Fruit fly (Drosophila melanogaster) whole organism, wandering third instar larva: ENCODE data around the gene CG16959.

ENCODE experiments used
- Abd-B ChIP-seq: fragments of >200 bp; optimal IDR thresholded peaks from 2 replicates; lab custom pipeline; 2017; ENCODE audit warnings: missing biosample characterization, missing genetic modification characterization
- CG32264 ChIP-seq: fragments of 200-800 bp; sonication (Bioruptor generic); optimal IDR thresholded peaks from 2 replicates; lab custom pipeline; 2016; ENCODE audit warnings: missing biosample characterization, missing genetic modification characterization
- CG9705 ChIP-seq: fragments of 200-800 bp; sonication (Bioruptor generic); optimal IDR thresholded peaks from 2 replicates; lab custom pipeline; 2018; ENCODE audit warnings: missing biosample characterization, mild to moderate bottlenecking, missing genetic modification characterization
- CrebA ChIP-seq: fragments of 200-800 bp; sonication (Bioruptor generic); optimal IDR thresholded peaks from 2 replicates; lab custom pipeline; 2016; ENCODE audit warnings: missing biosample characterization, mild to moderate bottlenecking, missing genetic modification characterization, borderline replicate concordance
- Dfd ChIP-seq: fragments of >200 bp; optimal IDR thresholded peaks from 2 replicates; lab custom pipeline; 2017; ENCODE audit warnings: missing biosample characterization, missing genetic modification characterization
- Dif ChIP-seq: fragments of 200-275, 200-300 bp; sonication (Bioruptor generic); optimal IDR thresholded peaks from 2 replicates; lab custom pipeline; 2018; ENCODE audit warnings: missing biosample characterization, missing genetic modification characterization; ENCODE audit not compliant: partially characterized antibody
- GATAd ChIP-seq: sonication (Bioruptor generic); optimal IDR thresholded peaks from 2 replicates; lab custom pipeline; 2016; ENCODE audit warnings: missing biosample characterization, missing genetic modification characterization
- HLH106 ChIP-seq: fragments of 200-800 bp; optimal IDR thresholded peaks from 3 replicates; lab custom pipeline; 2019; ENCODE audit warnings: missing biosample characterization, mild to moderate bottlenecking, missing genetic modification characterization, moderate library complexity
- Hnf4 ChIP-seq: fragments of 200-800 bp; sonication (Bioruptor generic); optimal IDR thresholded peaks from 2 replicates; lab custom pipeline; 2016; ENCODE audit warnings: missing biosample characterization, mild to moderate bottlenecking, missing genetic modification characterization
- Hr78 ChIP-seq: fragments of >200 bp; optimal IDR thresholded peaks from 2 replicates; lab custom pipeline; 2017; ENCODE audit warnings: missing biosample characterization, missing genetic modification characterization
- Hr83 ChIP-seq: fragments of 200-300 bp; sonication (Bioruptor generic); optimal IDR thresholded peaks from 2 replicates; lab custom pipeline; 2016; ENCODE audit warnings: missing biosample characterization, mild to moderate bottlenecking, missing genetic modification characterization, moderate library complexity; ENCODE audit not compliant: poor library complexity, severe bottlenecking
- Jra ChIP-seq: sonication (Bioruptor generic); optimal IDR thresholded peaks from 2 replicates; lab custom pipeline; 2016; ENCODE audit warnings: missing biosample characterization, missing genetic modification characterization
- Mio ChIP-seq: sonication (Bioruptor generic); optimal IDR thresholded peaks from 2 replicates; lab custom pipeline; 2016; ENCODE audit warnings: missing biosample characterization, missing genetic modification characterization
- Myc ChIP-seq: fragments of >200 bp; optimal IDR thresholded peaks from 2 replicates; lab custom pipeline; 2017
- N ChIP-seq: fragments of >200 bp; optimal IDR thresholded peaks from 2 replicates; lab custom pipeline; 2018; ENCODE audit warnings: missing biosample characterization, missing external identifiers, missing genetic modification characterization
- OdsH ChIP-seq: fragments of 200-800 bp; sonication (Bioruptor generic); optimal IDR thresholded peaks from 2 replicates; lab custom pipeline; 2016; ENCODE audit warnings: missing biosample characterization, mild to moderate bottlenecking, missing genetic modification characterization
- Rel ChIP-seq, 2 experiments: fragments of 200-800 bp; sonication (Bioruptor generic) in 1 of 2; optimal IDR thresholded peaks; 2 replicates in 1 of 2; 3 replicates in 1 of 2; lab custom pipeline; 2016 to 2019; ENCODE audit warnings: mild to moderate bottlenecking in 2 of 2, missing biosample characterization in 2 of 2, missing genetic modification characterization in 2 of 2, moderate library complexity in 1 of 2
- Sp1 ChIP-seq: fragments of 200-800 bp; sonication (Bioruptor generic); optimal IDR thresholded peaks from 3 replicates; lab custom pipeline; 2019; ENCODE audit warnings: missing biosample characterization, mild to moderate bottlenecking, missing genetic modification characterization, moderate library complexity
- Vsx2 ChIP-seq: fragments of 200-300, 225-300 bp; sonication (Bioruptor generic); optimal IDR thresholded peaks from 2 replicates; lab custom pipeline; 2018; ENCODE audit warnings: missing biosample characterization, missing genetic modification characterization; ENCODE audit not compliant: partially characterized antibody
- br ChIP-seq: fragments of 200-800 bp; sonication (Bioruptor generic); optimal IDR thresholded peaks from 2 replicates; lab custom pipeline; 2016; ENCODE audit warnings: missing biosample characterization, missing genetic modification characterization
- brk ChIP-seq: fragments of 200-800 bp; sonication (Bioruptor generic); optimal IDR thresholded peaks from 2 replicates; lab custom pipeline; 2016; ENCODE audit warnings: missing biosample characterization, mild to moderate bottlenecking, missing genetic modification characterization
- dl ChIP-seq, 2 experiments: fragments of 175-275, 200-275 bp in 1 of 2; fragments of 200-275 bp in 1 of 2; sonication (Bioruptor generic); optimal IDR thresholded peaks; lab custom pipeline; 2018; ENCODE audit warnings: mild to moderate bottlenecking in 2 of 2, missing biosample characterization in 2 of 2, missing genetic modification characterization in 2 of 2, moderate library complexity in 2 of 2; ENCODE audit not compliant: partially characterized antibody in 2 of 2, insufficient read depth in 1 of 2
- dmrt93B ChIP-seq: fragments of 200-800 bp; sonication (Bioruptor generic); optimal IDR thresholded peaks from 2 replicates; lab custom pipeline; 2018; ENCODE audit warnings: missing biosample characterization, mild to moderate bottlenecking, missing genetic modification characterization
- dsf ChIP-seq: sonication (Bioruptor generic); optimal IDR thresholded peaks from 2 replicates; lab custom pipeline; 2016; ENCODE audit warnings: missing biosample characterization, missing genetic modification characterization, borderline replicate concordance
- ey ChIP-seq: fragments of 200-800 bp; sonication (Bioruptor generic); optimal IDR thresholded peaks from 2 replicates; lab custom pipeline; 2016; ENCODE audit warnings: missing biosample characterization, missing genetic modification characterization
- foxo ChIP-seq, 2 experiments: fragments of 200-800 bp; sonication (Bioruptor generic); optimal IDR thresholded peaks; 2 replicates in 1 of 2; 3 replicates in 1 of 2; lab custom pipeline; 2016 to 2017; ENCODE audit warnings: missing biosample characterization in 2 of 2, missing genetic modification characterization in 2 of 2
- fru ChIP-seq: fragments of 200-800 bp; sonication (Bioruptor generic); optimal IDR thresholded peaks from 3 replicates; lab custom pipeline; 2016; ENCODE audit warnings: missing biosample characterization, mild to moderate bottlenecking, missing genetic modification characterization
- h ChIP-seq: fragments of 200-800 bp; sonication (Bioruptor generic); optimal IDR thresholded peaks from 3 replicates; lab custom pipeline; 2016; ENCODE audit warnings: missing biosample characterization, mild to moderate bottlenecking, missing genetic modification characterization
- jim ChIP-seq: fragments of 175-275, 200-325 bp; sonication (Bioruptor generic); optimal IDR thresholded peaks from 2 replicates; lab custom pipeline; 2016; ENCODE audit warnings: missing biosample characterization, mild to moderate bottlenecking, missing genetic modification characterization
- lola ChIP-seq: fragments of >200 bp; optimal IDR thresholded peaks from 2 replicates; lab custom pipeline; 2017; ENCODE audit warnings: missing biosample characterization, missing genetic modification characterization
- pan ChIP-seq: fragments of >200 bp; optimal IDR thresholded peaks from 2 replicates; lab custom pipeline; 2017
- psq ChIP-seq: fragments of 200-800 bp; sonication (Bioruptor generic); optimal IDR thresholded peaks from 3 replicates; lab custom pipeline; 2017; ENCODE audit warnings: missing biosample characterization, mild to moderate bottlenecking, missing genetic modification characterization, moderate library complexity
- rgr ChIP-seq: fragments of 200-800 bp; sonication (Bioruptor generic); optimal IDR thresholded peaks from 3 replicates; lab custom pipeline; 2016; ENCODE audit warnings: missing biosample characterization, mild to moderate bottlenecking, missing genetic modification characterization
- sage ChIP-seq: fragments of 200-800 bp; sonication (Bioruptor generic); optimal IDR thresholded peaks from 2 replicates; lab custom pipeline; 2016; ENCODE audit warnings: missing biosample characterization, mild to moderate bottlenecking, missing genetic modification characterization
- sv ChIP-seq: fragments of 200-800 bp; sonication (Bioruptor generic); optimal IDR thresholded peaks from 3 replicates; lab custom pipeline; 2016; ENCODE audit warnings: missing biosample characterization, missing genetic modification characterization
- tai ChIP-seq: sonication (Bioruptor generic); optimal IDR thresholded peaks from 2 replicates; lab custom pipeline; 2016; ENCODE audit warnings: missing biosample characterization, missing genetic modification characterization
- usp ChIP-seq: fragments of >200 bp; optimal IDR thresholded peaks from 2 replicates; lab custom pipeline; 2017; ENCODE audit warnings: missing biosample characterization, missing genetic modification characterization
- woc ChIP-seq: sonication (Bioruptor generic); optimal IDR thresholded peaks from 2 replicates; lab custom pipeline; 2016; ENCODE audit warnings: missing biosample characterization, mild to moderate bottlenecking, missing genetic modification characterization

CG16959 gene

dm6 chr3L:15140268-15140957 lies 15.3 kb upstream of the CG16959 start:
- TF ChIP-seq brk (GFP tag; lab: Kevin White, UChicago) (no peak), Rel (GFP tag; optimal IDR thresholded peaks at IDR 0.05; lab: Kevin White, UChicago) (no peak), Rel (tag; optimal IDR thresholded peaks at IDR 0.05; lab: Kevin White, UChicago) (peak; percentile 28), Hr83 (GFP tag; lab: Kevin White, UChicago) (peak; percentile 29)

- TF ChIP-seq CrebA (GFP tag; lab: Kevin White, UChicago) (no peak), h (no peak), HLH106 (tag; lab: Kevin White, UChicago) (no peak), fru (GFP tag; lab: Kevin White, UChicago) (no peak), N (GFP tag; lab: Kevin White, UChicago) (no peak), Sp1 (no peak), rgr (GFP tag; lab: Kevin White, UChicago) (no peak), CG9705 (GFP tag; lab: Kevin White, UChicago) (no peak), CG32264 (GFP tag; lab: Kevin White, UChicago) (no peak), dsf (GFP tag; lab: Kevin White, UChicago) (no peak), Abd-B (GFP tag; lab: Kevin White, UChicago) (no peak)
Observed at dm6 chr3L:15137790-15138189, 12.7 kb upstream of the CG16959 start.

- TF ChIP-seq h (peak; percentile 97), CrebA (GFP tag; lab: Kevin White, UChicago) (no peak), Mio (GFP tag; lab: Kevin White, UChicago) (peak; percentile 66), OdsH (GFP tag; lab: Kevin White, UChicago) (peak; percentile 91), Hr78 (GFP tag; lab: Kevin White, UChicago) (no peak), jim (GFP tag; lab: Kevin White, UChicago) (no peak), Sp1 (peak; percentile 97), dsf (GFP tag; lab: Kevin White, UChicago) (peak; percentile 87), foxo (GFP tag; optimal IDR thresholded peaks at IDR 0.05; lab: Kevin White, UChicago) (peak; percentile 72 to 96), Hr83 (GFP tag; lab: Kevin White, UChicago) (peak; percentile 31), GATAd (GFP tag; lab: Kevin White, UChicago) (peak; percentile 72), Jra (GFP tag; lab: Kevin White, UChicago) (no peak), woc (GFP tag; lab: Kevin White, UChicago) (peak; percentile 89), HLH106 (tag; lab: Kevin White, UChicago) (peak; percentile 96), rgr (GFP tag; lab: Kevin White, UChicago) (peak; percentile 96), N (GFP tag; lab: Kevin White, UChicago) (no peak), Vsx2 (GFP tag; lab: Kevin White, UChicago) (no peak), sv (GFP tag; lab: Kevin White, UChicago) (peak; percentile 86), psq (GFP tag; lab: Kevin White, UChicago) (peak; percentile 90), dmrt93B (GFP tag; lab: Kevin White, UChicago) (peak; percentile 91), brk (GFP tag; lab: Kevin White, UChicago) (no peak), CG9705 (GFP tag; lab: Kevin White, UChicago) (peak; percentile 96), dl (GFP tag; optimal IDR thresholded peaks at IDR 0.05; lab: Kevin White, UChicago; ENCODE audit: insufficient read depth in 1 of 2, partially characterized antibody in 2 of 2) (no peak), tai (GFP tag; lab: Kevin White, UChicago) (no peak), Dif (GFP tag; lab: Kevin White, UChicago) (no peak), br (GFP tag; lab: Kevin White, UChicago) (peak; percentile 98), pan (lab: Kevin White, UChicago) (no peak), Hnf4 (GFP tag; lab: Kevin White, UChicago) (peak; percentile 88), lola (GFP tag; lab: Kevin White, UChicago) (no peak), Myc (lab: Kevin White, UChicago) (no peak), Abd-B (GFP tag; lab: Kevin White, UChicago) (no peak), sage (GFP tag; lab: Kevin White, UChicago) (no peak), fru (GFP tag; lab: Kevin White, UChicago) (peak; percentile 98), usp (GFP tag; lab: Kevin White, UChicago) (no peak), Rel (GFP tag; optimal IDR thresholded peaks at IDR 0.05; lab: Kevin White, UChicago) (peak; percentile 72), Rel (tag; optimal IDR thresholded peaks at IDR 0.05; lab: Kevin White, UChicago) (peak; percentile 86), CG32264 (GFP tag; lab: Kevin White, UChicago) (peak; percentile 93), ey (GFP tag; lab: Kevin White, UChicago) (peak; percentile 95), Dfd (GFP tag; lab: Kevin White, UChicago) (no peak)
Observed at dm6 chr3L:15136659-15137572, 11.8 kb upstream of the CG16959 start, which contains the start of gene CG12316. CG12316 (minus strand) TSS chr3L:15136934.
